Worm (Caenorhabditis elegans) whole organism, early embryonic: ENCODE measurements around the gene F40A3.2.

ENCODE experiments used
- F13C5.2 ChIP-seq: sonication (generic microtip); optimal IDR thresholded peaks from 2 replicates; lab custom pipeline; 2017; ENCODE audit warnings: mild to moderate bottlenecking, missing genetic modification characterization, inconsistent platforms, missing compliant biosample characterization
- aly-1 ChIP-seq: sonication (generic microtip); optimal IDR thresholded peaks from 2 replicates; lab custom pipeline; 2016; ENCODE audit warnings: missing genetic modification characterization, missing compliant biosample characterization
- ama-1 ChIP-seq: fragments of 150-350 bp; optimal IDR thresholded peaks from 2 replicates; lab custom pipeline; 2014
- ets-7 ChIP-seq: sonication (generic microtip); optimal IDR thresholded peaks from 2 replicates; lab custom pipeline; 2016; ENCODE audit warnings: missing genotype, missing genetic modification characterization, missing compliant biosample characterization
- hmg-4 ChIP-seq: fragments of 200-800 bp; sonication (Bioruptor generic); optimal IDR thresholded peaks from 2 replicates; lab custom pipeline; 2018; ENCODE audit warnings: mild to moderate bottlenecking, missing genetic modification characterization, missing compliant biosample characterization
- hnd-1 ChIP-seq: sonication (generic microtip); optimal IDR thresholded peaks from 2 replicates; lab custom pipeline; 2016; ENCODE audit warnings: missing genetic modification characterization, missing compliant biosample characterization
- sea-1 ChIP-seq: fragments of 200-800 bp; sonication (Bioruptor generic); conservative IDR thresholded peaks from 2 replicates; pipeline ENCODE4 v1.3.6; 2022; ENCODE audit warnings: missing genetic modification characterization, missing compliant biosample characterization
- tbx-11 ChIP-seq: fragments of 200-800 bp; sonication (Bioruptor generic); IDR thresholded peaks from 2 replicates; pipeline ENCODE4 v1.3.6; 2022; ENCODE audit warnings: missing genetic modification characterization, missing compliant biosample characterization

- no peak for TF ChIP-seq tbx-11 (GFP tag; lab: Robert Waterston, UW)
- no peak for TF ChIP-seq ama-1 (lab: Kevin White, UChicago)
- TF ChIP-seq F13C5.2 (tag; lab: Kevin White, UChicago) = no peak
- TF ChIP-seq hmg-4 (GFP tag; lab: Kevin White, UChicago) = no peak
- no peak for TF ChIP-seq sea-1
- TF ChIP-seq hnd-1 (tag; lab: Kevin White, UChicago) = no peak
- TF ChIP-seq ets-7 (tag; lab: Kevin White, UChicago) = no peak
- TF ChIP-seq aly-1 (tag; lab: Kevin White, UChicago) = no peak
These were observed 15.2 kb downstream of the F40A3.2 start, which contains the start of gene F40A3.6 for ce11 chrV:7893812-7894381.
